Fruit fly (Drosophila melanogaster) whole organism, larva: ENCODE results near the gene CG1213.
A peak's percentile ranks its signal among the peaks of the same experiment; 100 is the strongest.

Experiments used
- noc ChIP-seq: fragments of 200-800 bp; sonication (Bioruptor generic); optimal IDR thresholded peaks from 3 replicates; lab custom pipeline; 2019; ENCODE audit warnings: missing biosample characterization, mild to moderate bottlenecking, missing genetic modification characterization, moderate library complexity

Gene CG1213

dm6 chr3R:5840870-5841269 lies at the start of gene CG1213:
TSS of gene CG1213 (plus strand) at chr3R:5841170.
- no peak for TF ChIP-seq noc (tag; lab: Kevin White, UChicago)

dm6 chr3R:5791497-5791896 lies 49.5 kb upstream of the CG1213 start, which contains the start of gene Hpf1:
TSS of gene Hpf1 (plus strand) at chr3R:5791879.
- TF ChIP-seq noc (tag; lab: Kevin White, UChicago), result peak; percentile 99

- TF ChIP-seq noc (tag; lab: Kevin White, UChicago), result no peak
Measured at dm6 chr3R:5794267-5795089, 46.5 kb upstream of the CG1213 start, which contains the start of the genes PSMG1 and CG10979. TSS of gene PSMG1 (minus strand) at chr3R:5794317. TSS of gene CG10979 (plus strand) at chr3R:5794705.

- TF ChIP-seq noc (tag; lab: Kevin White, UChicago), result no peak
Measured at dm6 chr3R:5797709-5798108, 43.3 kb upstream of the CG1213 start.

dm6 chr3R:5801703-5802436 lies 39.1 kb upstream of the CG1213 start, which contains the start of gene CG11000:
TSS of gene CG11000 (plus strand) at chr3R:5802328.
- TF ChIP-seq noc (tag; lab: Kevin White, UChicago), result no peak

- no peak for TF ChIP-seq noc (tag; lab: Kevin White, UChicago)
Measured at dm6 chr3R:5813157-5813659, 27.8 kb upstream of the CG1213 start, which contains the start of gene CG42675. TSS of gene CG42675 (plus strand) at chr3R:5813609.

- TF ChIP-seq noc (tag; lab: Kevin White, UChicago), result no peak
Measured at dm6 chr3R:5821243-5821642, 19.7 kb upstream of the CG1213 start, which contains the start of gene Hpr1. TSS of gene Hpr1 (minus strand) at chr3R:5821440.

- peak; percentile 56 for TF ChIP-seq noc (tag; lab: Kevin White, UChicago)
Measured at dm6 chr3R:5821750-5822149, 19.2 kb upstream of the CG1213 start, which contains the start of gene CG46303. TSS of gene CG46303 (plus strand) at chr3R:5821972.

dm6 chr3R:5824456-5824855 lies 16.5 kb upstream of the CG1213 start, which contains the start of the genes Sec20 and dgrn:
TSS of gene Sec20 (minus strand) at chr3R:5824532.
TSS of gene dgrn (plus strand) at chr3R:5824615.
- TF ChIP-seq noc (tag; lab: Kevin White, UChicago), result peak; percentile 53

dm6 chr3R:5829762-5830161 lies 11.2 kb upstream of the CG1213 start, which contains the start of gene glob3:
TSS of gene glob3 (plus strand) at chr3R:5830062.
- TF ChIP-seq noc (tag; lab: Kevin White, UChicago), result no peak

- no peak for TF ChIP-seq noc (tag; lab: Kevin White, UChicago)
Measured at dm6 chr3R:5831339-5831738, 9.6 kb upstream of the CG1213 start, which contains the start of gene CG1208. TSS of gene CG1208 (plus strand) at chr3R:5831639.

- TF ChIP-seq noc (tag; lab: Kevin White, UChicago), result peak; percentile 82
Measured at dm6 chr3R:5832345-5832981, 8.5 kb upstream of the CG1213 start.

dm6 chr3R:5833948-5834504 lies 6.9 kb upstream of the CG1213 start:
- TF ChIP-seq noc (tag; lab: Kevin White, UChicago), result no peak

dm6 chr3R:5836536-5836935 lies 4.4 kb upstream of the CG1213 start:
- TF ChIP-seq noc (tag; lab: Kevin White, UChicago), result no peak
